Fruit fly (Drosophila melanogaster): ENCODE measurements around the gene CkIIalpha-i3.

The CkIIalpha-i3 gene

DNA sequence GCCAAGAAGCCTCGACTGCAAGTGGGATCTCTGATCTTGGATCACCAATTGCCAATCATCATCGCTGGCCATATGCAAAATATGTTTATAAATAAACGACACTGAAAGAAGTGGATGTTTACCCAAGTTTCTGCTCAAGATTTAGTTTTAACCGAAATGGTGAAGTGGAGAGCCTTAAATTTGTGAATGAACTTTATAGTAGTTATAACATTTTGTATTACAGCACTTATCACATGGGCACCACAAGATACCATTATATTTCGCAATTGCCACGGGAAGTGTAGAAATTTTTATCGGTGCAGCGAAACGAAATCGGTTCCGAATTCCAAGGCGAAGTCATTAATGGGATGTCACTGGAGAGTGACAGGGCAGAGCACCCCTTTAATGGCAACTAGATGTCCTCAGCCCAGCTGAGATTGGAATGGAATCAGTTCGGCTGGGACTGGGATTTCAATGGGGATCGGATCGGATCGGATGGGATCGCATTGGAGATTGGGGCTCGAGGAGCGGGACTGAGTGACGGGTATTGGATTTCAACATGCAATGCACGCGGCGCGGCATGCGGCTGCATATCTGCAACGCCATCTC is 36.0 kb upstream of the CkIIalpha-i3 start:
- TF ChIP-seq lz (GFP tag; optimal IDR thresholded peaks at IDR 0.05) (peak; percentile 48), ss (GFP tag; optimal IDR thresholded peaks at IDR 0.05) (peak; percentile 83 to 90), fd85E (GFP tag; optimal IDR thresholded peaks at IDR 0.05) (no peak), fkh (GFP tag; optimal IDR thresholded peaks at IDR 0.05) (no peak), achi (GFP tag; optimal IDR thresholded peaks at IDR 0.05) (peak; percentile 78), Eip93F (GFP tag; optimal IDR thresholded peaks at IDR 0.05) (no peak), Met (GFP tag; optimal IDR thresholded peaks at IDR 0.05) (peak; percentile 57), Ets21C (GFP tag; optimal IDR thresholded peaks at IDR 0.05) (peak; percentile 3), topi (GFP tag; optimal IDR thresholded peaks at IDR 0.05) (peak; percentile 58), CG6163 (GFP tag; IDR thresholded peaks at IDR 0.05) (peak; percentile 65), dsx (GFP tag; optimal IDR thresholded peaks at IDR 0.05; ENCODE audit: poor library complexity, severe bottlenecking) (peak; percentile 88), fd59A (GFP tag; optimal IDR thresholded peaks at IDR 0.05) (peak; percentile 85), Eip78C (GFP tag) (peak; percentile 95), Smox (GFP tag; optimal IDR thresholded peaks at IDR 0.05) (peak; percentile 34), Lpt (GFP tag; optimal IDR thresholded peaks at IDR 0.05) (no peak), CG6792 (GFP tag; optimal IDR thresholded peaks at IDR 0.05) (peak; percentile 71), CG3032 (tag; optimal IDR thresholded peaks at IDR 0.05) (peak; percentile 93), Sox14 (GFP tag; optimal IDR thresholded peaks at IDR 0.05) (peak; percentile 62), eg (GFP tag; IDR thresholded peaks at IDR 0.05) (peak; percentile 19; the same call in 1 of the 3 replicates), CG10669 (GFP tag; optimal IDR thresholded peaks at IDR 0.05) (peak; percentile 95), salr (GFP tag; optimal IDR thresholded peaks at IDR 0.05) (peak; percentile 14 to 79), dac (GFP tag; optimal IDR thresholded peaks at IDR 0.05) (no peak), acj6 (GFP tag; optimal IDR thresholded peaks at IDR 0.05) (peak; percentile 70), Sox15 (GFP tag; optimal IDR thresholded peaks at IDR 0.05) (peak; percentile 62), Hr4 (GFP tag; optimal IDR thresholded peaks at IDR 0.05) (peak; percentile 22), esn (GFP tag; optimal IDR thresholded peaks at IDR 0.05) (peak; percentile 60), CG6808 (GFP tag; optimal IDR thresholded peaks at IDR 0.05) (peak; percentile 91), CG9139 (GFP tag; optimal IDR thresholded peaks at IDR 0.05) (peak; percentile 81), vri (GFP tag; optimal IDR thresholded peaks at IDR 0.05) (no peak), net (GFP tag; optimal IDR thresholded peaks at IDR 0.05) (peak; percentile 64), CG31627 (GFP tag; optimal IDR thresholded peaks at IDR 0.05) (peak; percentile 32), CG4318 (GFP tag; optimal IDR thresholded peaks at IDR 0.05) (no peak), Gug (GFP tag; IDR thresholded peaks at IDR 0.05) (no peak), OdsH (GFP tag; optimal IDR thresholded peaks at IDR 0.05) (peak; percentile 67), Ets96B (tag; optimal IDR thresholded peaks at IDR 0.05) (peak; percentile 92), spab (GFP tag; optimal IDR thresholded peaks at IDR 0.05) (peak; percentile 88), CG10631 (GFP tag; optimal IDR thresholded peaks at IDR 0.05) (peak; percentile 76), CG15336 (GFP tag; IDR thresholded peaks at IDR 0.05) (no peak), CG34406 (GFP tag; optimal IDR thresholded peaks at IDR 0.05) (peak; percentile 62), CG11294 (GFP tag; IDR thresholded peaks at IDR 0.05) (no peak), CG1621 (tag; optimal IDR thresholded peaks at IDR 0.05) (peak; percentile 89), CG3919 (GFP tag; optimal IDR thresholded peaks at IDR 0.05) (peak; percentile 84), CG11762 (GFP tag; optimal IDR thresholded peaks at IDR 0.05; ENCODE audit: insufficient read depth) (peak; percentile 70), CG11902 (GFP tag; optimal IDR thresholded peaks at IDR 0.05) (peak; percentile 80), Eip75B (GFP tag; optimal IDR thresholded peaks at IDR 0.05) (peak; percentile 81), Hr39 (GFP tag; optimal IDR thresholded peaks at IDR 0.05) (peak; percentile 36), svp (GFP tag) (peak; percentile 77), CG8319 (GFP tag; optimal IDR thresholded peaks at IDR 0.05) (peak; percentile 68), CG32006 (GFP tag; optimal IDR thresholded peaks at IDR 0.05) (peak; percentile 29), Blimp-1 (GFP tag; optimal IDR thresholded peaks at IDR 0.05) (no peak), CG6854 (GFP tag; optimal IDR thresholded peaks at IDR 0.05) (no peak)

Data from whole organism, prepupa.